Worm (Caenorhabditis elegans) whole organism, L1 larva: ENCODE measurements around the gene kin-19.

Experiments used
- C16A3.4 ChIP-seq: fragments of 150-350 bp; optimal IDR thresholded peaks from 2 replicates; lab custom pipeline; 2014; ENCODE audit warnings: missing biosample characterization, missing genetic modification characterization
- alr-1 ChIP-seq: fragments of 200-800 bp; sonication (Bioruptor generic); optimal IDR thresholded peaks from 2 replicates; lab custom pipeline; 2018; ENCODE audit warnings: borderline replicate concordance, mild to moderate bottlenecking, missing genetic modification characterization, missing compliant biosample characterization
- ama-1 ChIP-seq: fragments of 150-350 bp; optimal IDR thresholded peaks from 2 replicates; lab custom pipeline; 2014
- ceh-63 ChIP-seq: fragments of 200-800 bp; sonication (Bioruptor generic); optimal IDR thresholded peaks from 2 replicates; lab custom pipeline; 2018; ENCODE audit warnings: mild to moderate bottlenecking, missing genetic modification characterization, missing compliant biosample characterization
- ceh-8 ChIP-seq: fragments of 200-800 bp; sonication (Bioruptor generic); optimal IDR thresholded peaks from 2 replicates; lab custom pipeline; 2018; ENCODE audit warnings: mild to moderate bottlenecking, missing genetic modification characterization, moderate library complexity, missing compliant biosample characterization
- ceh-82 ChIP-seq, 3 experiments: fragments of 150-350 bp in 1 of 3; sonication (generic microtip) in 2 of 3; optimal IDR thresholded peaks; 2 replicates each; lab custom pipeline; 2014 to 2017; ENCODE audit warnings: missing biosample characterization in 3 of 3, missing genetic modification characterization in 3 of 3
- ceh-90 ChIP-seq: sonication (generic microtip); optimal IDR thresholded peaks from 2 replicates; lab custom pipeline; 2016; ENCODE audit warnings: missing genetic modification characterization, missing compliant biosample characterization
- ces-1 ChIP-seq: fragments of 150-350 bp; optimal IDR thresholded peaks from 2 replicates; lab custom pipeline; 2014; ENCODE audit warnings: missing biosample characterization, missing genetic modification reagents, missing genetic modification characterization
- dsc-1 ChIP-seq: sonication (generic microtip); optimal IDR thresholded peaks from 2 replicates; lab custom pipeline; 2016; ENCODE audit warnings: mild to moderate bottlenecking, missing genetic modification characterization, missing compliant biosample characterization
- efl-1 ChIP-seq, 4 experiments: fragments of 150-350 bp; optimal IDR thresholded peaks in 3 of 4; peaks in 1 of 4; 1 replicate in 1 of 4; 2 replicates in 3 of 4; lab custom pipeline; 2014; ENCODE audit warnings: missing biosample characterization in 2 of 4, missing genetic modification characterization in 2 of 4, missing genetic modification reagents in 2 of 4
- egl-13 ChIP-seq: sonication (generic microtip); optimal IDR thresholded peaks from 2 replicates; lab custom pipeline; 2016; ENCODE audit warnings: missing genotype, missing genetic modification reagents, missing genetic modification characterization, missing compliant biosample characterization
- elt-3 ChIP-seq, 6 experiments: fragments of 150-350 bp in 1 of 6; sonication (generic microtip); optimal IDR thresholded peaks; 2 replicates each; lab custom pipeline; 2017 to 2018; ENCODE audit warnings: missing biosample characterization in 6 of 6, missing genetic modification characterization in 6 of 6, inconsistent platforms in 1 of 6
- fkh-10 ChIP-seq: sonication (generic microtip); optimal IDR thresholded peaks from 2 replicates; lab custom pipeline; 2017; ENCODE audit warnings: missing biosample characterization, missing genetic modification reagents, missing genetic modification characterization
- fkh-4 ChIP-seq: sonication (generic microtip); optimal IDR thresholded peaks from 2 replicates; lab custom pipeline; 2016; ENCODE audit warnings: missing compliant biosample characterization, missing genetic modification characterization, borderline replicate concordance
- fos-1 ChIP-seq: fragments of 150-350 bp; optimal IDR thresholded peaks from 2 replicates; lab custom pipeline; 2014; ENCODE audit warnings: missing biosample characterization, missing genetic modification characterization
- hlh-4 ChIP-seq: sonication (generic microtip); optimal IDR thresholded peaks from 2 replicates; lab custom pipeline; 2016; ENCODE audit warnings: mild to moderate bottlenecking, missing genetic modification characterization, missing compliant biosample characterization
- irx-1 ChIP-seq: sonication (generic microtip); optimal IDR thresholded peaks from 2 replicates; lab custom pipeline; 2016; ENCODE audit warnings: missing genetic modification characterization, missing compliant biosample characterization
- jun-1 ChIP-seq: fragments of 150-350 bp; optimal IDR thresholded peaks from 2 replicates; lab custom pipeline; 2014; ENCODE audit warnings: missing biosample characterization, missing genetic modification reagents, missing genetic modification characterization
- lin-13 ChIP-seq: fragments of 150-350 bp; optimal IDR thresholded peaks from 2 replicates; lab custom pipeline; 2014; ENCODE audit warnings: missing biosample characterization, missing genetic modification reagents, missing genetic modification characterization
- lin-14 ChIP-seq: fragments of 200-800 bp; sonication (Bioruptor generic); optimal IDR thresholded peaks from 2 replicates; lab custom pipeline; 2018; ENCODE audit warnings: mild to moderate bottlenecking, missing genetic modification characterization, moderate library complexity, missing compliant biosample characterization
- lin-39 ChIP-seq: fragments of 150-350 bp; optimal IDR thresholded peaks from 2 replicates; lab custom pipeline; 2014; ENCODE audit warnings: missing biosample characterization, missing genetic modification reagents, missing genetic modification characterization
- mef-2 ChIP-seq: fragments of 150-350 bp; optimal IDR thresholded peaks from 2 replicates; lab custom pipeline; 2014; ENCODE audit warnings: missing biosample characterization, missing genetic modification characterization
- nhr-11 ChIP-seq: fragments of 150-350 bp; optimal IDR thresholded peaks from 2 replicates; lab custom pipeline; 2014; ENCODE audit warnings: missing biosample characterization, missing genetic modification characterization
- nhr-19 ChIP-seq: fragments of 200-800 bp; sonication (Bioruptor generic); conservative IDR thresholded peaks from 2 replicates; pipeline ENCODE4 v1.3.6; 2022; ENCODE audit warnings: missing genetic modification characterization, missing compliant biosample characterization
- nhr-47 ChIP-seq: sonication (generic microtip); optimal IDR thresholded peaks from 2 replicates; lab custom pipeline; 2016; ENCODE audit warnings: mild to moderate bottlenecking, missing genetic modification characterization, moderate library complexity, missing compliant biosample characterization
- nhr-76 ChIP-seq: sonication (generic microtip); optimal IDR thresholded peaks from 2 replicates; lab custom pipeline; 2017; ENCODE audit warnings: missing biosample characterization, missing genetic modification characterization
- nhr-84 ChIP-seq: sonication (generic microtip); optimal IDR thresholded peaks from 2 replicates; lab custom pipeline; 2017; ENCODE audit warnings: missing biosample characterization, missing genetic modification characterization
- nhr-85 ChIP-seq: sonication (generic microtip); peaks from one replicate; lab custom pipeline; 2016; ENCODE audit warnings: missing genetic modification characterization, inconsistent platforms, missing compliant biosample characterization
- pag-3 ChIP-seq: sonication (generic microtip); optimal IDR thresholded peaks from 2 replicates; lab custom pipeline; 2017; ENCODE audit warnings: missing genetic modification characterization, mild to moderate bottlenecking, missing compliant biosample characterization, antibody characterized with exemption, borderline replicate concordance; ENCODE audit not compliant: insufficient read depth
- pax-3 ChIP-seq: fragments of 200-800 bp; sonication (Bioruptor generic); optimal IDR thresholded peaks from 2 replicates; lab custom pipeline; 2018; ENCODE audit warnings: mild to moderate bottlenecking, missing genetic modification characterization, moderate library complexity, missing compliant biosample characterization
- rnt-1 ChIP-seq: sonication (generic microtip); optimal IDR thresholded peaks from 2 replicates; lab custom pipeline; 2016; ENCODE audit warnings: mild to moderate bottlenecking, missing genetic modification characterization, moderate library complexity, missing compliant biosample characterization
- unc-130 ChIP-seq: fragments of 150-350 bp; optimal IDR thresholded peaks from 2 replicates; lab custom pipeline; 2017; ENCODE audit warnings: missing biosample characterization, missing genetic modification characterization, inconsistent platforms
- unc-86 ChIP-seq: sonication (generic microtip); optimal IDR thresholded peaks from 2 replicates; lab custom pipeline; 2016; ENCODE audit warnings: missing genetic modification characterization, missing compliant biosample characterization
- unc-98 ChIP-seq: fragments of 200-800 bp; sonication (Bioruptor generic); IDR thresholded peaks from 2 replicates; pipeline ENCODE4 v1.3.6; 2022; ENCODE audit warnings: missing genetic modification characterization, missing compliant biosample characterization
- zag-1 ChIP-seq: fragments of 150-350 bp; optimal IDR thresholded peaks from 2 replicates; lab custom pipeline; 2014; ENCODE audit warnings: missing biosample characterization, missing genetic modification characterization
- zip-4 ChIP-seq: fragments of 200-800 bp; sonication (Bioruptor generic); optimal IDR thresholded peaks from 2 replicates; lab custom pipeline; 2018; ENCODE audit warnings: mild to moderate bottlenecking, missing genetic modification characterization, moderate library complexity, missing compliant biosample characterization
- ztf-11 ChIP-seq, 2 experiments: sonication (generic microtip); optimal IDR thresholded peaks; 2 replicates each; lab custom pipeline; 2016 to 2017; ENCODE audit warnings: missing genetic modification characterization in 2 of 2, missing biosample characterization in 1 of 2, missing compliant biosample characterization in 1 of 2
- ztf-4 ChIP-seq: fragments of 150-350 bp; optimal IDR thresholded peaks from 2 replicates; lab custom pipeline; 2014; ENCODE audit warnings: missing biosample characterization, missing genetic modification characterization

kin-19 gene

ce11 chrIII:4086536-4086935, at the start of gene kin-19:
Gene kin-19, minus strand, starts transcription at chrIII:4086636.
- TF ChIP-seq fkh-4 (no peak), nhr-11 (no peak), zag-1 (tag; lab: Kevin White, UChicago) (no peak), ceh-82 (tag; optimal IDR thresholded peaks at IDR 0.05; lab: Kevin White, UChicago) (no peak), zip-4 (GFP tag; lab: Kevin White, UChicago) (no peak), ztf-11 (tag; optimal IDR thresholded peaks at IDR 0.05; lab: Kevin White, UChicago) (no peak), nhr-19 (no peak), mef-2 (tag; lab: Kevin White, UChicago) (no peak), C16A3.4 (tag; lab: Kevin White, UChicago) (no peak), egl-13 (no peak), elt-3 (tag; optimal IDR thresholded peaks at IDR 0.05; lab: Kevin White, UChicago) (no peak), ztf-4 (tag; lab: Kevin White, UChicago) (no peak), hlh-4 (no peak), fos-1 (no peak), pax-3 (tag; lab: Kevin White, UChicago) (no peak)

ce11 chrIII:4134059-4134458, 47.6 kb upstream of the kin-19 start:
- TF ChIP-seq unc-86 (no peak), lin-39 (tag; lab: Kevin White, UChicago) (no peak), ceh-90 (tag; lab: Kevin White, UChicago) (no peak), ztf-4 (tag; lab: Kevin White, UChicago) (no peak), ceh-63 (GFP tag; lab: Kevin White, UChicago) (no peak), irx-1 (tag; lab: Kevin White, UChicago) (no peak), alr-1 (tag; lab: Kevin White, UChicago) (no peak), unc-98 (GFP tag; lab: Robert Waterston, UW) (no peak), nhr-76 (tag; lab: Kevin White, UChicago) (no peak), nhr-84 (tag; lab: Kevin White, UChicago) (no peak), lin-13 (GFP tag; lab: Kevin White, UChicago) (no peak), fkh-4 (no peak), ceh-8 (GFP tag; lab: Kevin White, UChicago) (no peak)

- peak; percentile 72 for TF ChIP-seq fkh-10 (GFP tag; lab: Kevin White, UChicago)
- TF ChIP-seq rnt-1 (tag; lab: Kevin White, UChicago): no peak
- TF ChIP-seq lin-14: peak; percentile 60
- peak; percentile 56 for TF ChIP-seq ces-1 (GFP tag; lab: Kevin White, UChicago)
Measured at ce11 chrIII:4131814-4132555, 45.5 kb upstream of the kin-19 start.

- TF ChIP-seq nhr-47 (tag; lab: Kevin White, UChicago) (no peak), nhr-85 (peak; percentile 40), ceh-82 (tag; optimal IDR thresholded peaks at IDR 0.05; lab: Kevin White, UChicago) (no peak), dsc-1 (no peak), lin-14 (peak; percentile 4), efl-1 (optimal IDR thresholded peaks at IDR 0.05; lab: Kevin White, UChicago) (no peak), efl-1 (GFP tag; optimal IDR thresholded peaks at IDR 0.05 in 1 of 2; lab: Kevin White, UChicago) (peak in 1 of 2 experiments; percentile 31)
- TF ChIP-seq, all 84 proteins: peak for 3
Measured at ce11 chrIII:4123900-4124299, 37.5 kb upstream of the kin-19 start.

- TF ChIP-seq ama-1 (lab: Kevin White, UChicago) (no peak), jun-1 (tag; lab: Kevin White, UChicago) (no peak), lin-14 (peak; percentile 12), unc-130 (tag; lab: Kevin White, UChicago) (no peak), fkh-10 (GFP tag; lab: Kevin White, UChicago) (peak; percentile 48), alr-1 (tag; lab: Kevin White, UChicago) (no peak), pag-3 (tag; lab: Kevin White, UChicago) (no peak)
Measured at ce11 chrIII:4123277-4123676, 36.8 kb upstream of the kin-19 start.
